Worm (Caenorhabditis elegans) whole organism, mixed stage, embryonic: ENCODE data around the gene grd-14.

Experiments
- ceh-39 ChIP-seq: fragments of 150-350 bp; optimal IDR thresholded peaks from 2 replicates; lab custom pipeline; 2014; ENCODE audit warnings: missing biosample characterization, missing genetic modification characterization
- ces-1 ChIP-seq: fragments of 150-350 bp; optimal IDR thresholded peaks from 2 replicates; lab custom pipeline; 2014; ENCODE audit warnings: missing biosample characterization, missing genetic modification reagents, missing genetic modification characterization
- elt-3 ChIP-seq: fragments of 150-350 bp; optimal IDR thresholded peaks from 2 replicates; lab custom pipeline; 2014; ENCODE audit warnings: missing biosample characterization, missing genetic modification characterization

DNA sequence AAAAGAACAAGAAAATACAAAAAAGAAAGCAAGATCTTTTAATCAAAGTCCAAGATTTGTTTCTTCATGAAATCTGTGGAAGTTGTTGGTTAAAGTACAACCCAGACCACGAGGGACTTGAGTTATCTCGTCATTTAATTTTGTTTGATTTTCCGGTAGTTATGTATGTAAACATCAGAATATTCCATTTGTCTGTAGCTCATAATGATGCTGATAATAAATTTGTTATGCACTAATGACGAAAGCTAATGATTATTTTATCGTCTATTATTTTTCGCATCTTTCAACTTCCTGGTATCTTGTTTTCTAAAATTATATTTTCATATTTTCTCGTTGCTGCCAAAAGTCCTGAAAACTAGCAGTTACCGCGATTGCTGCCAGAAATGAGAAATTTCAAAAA is 23.2 kb downstream of the grd-14 start:
- TF ChIP-seq elt-3 (tag; lab: Kevin White, UChicago) (no peak), ces-1 (GFP tag; lab: Kevin White, UChicago) (no peak), ceh-39 (no peak)
